Fruit fly (Drosophila melanogaster): ENCODE measurements around the gene CtsL4.
A peak's percentile ranks its signal among the peaks of the same experiment; 100 is the strongest.

CtsL4 gene

DNA sequence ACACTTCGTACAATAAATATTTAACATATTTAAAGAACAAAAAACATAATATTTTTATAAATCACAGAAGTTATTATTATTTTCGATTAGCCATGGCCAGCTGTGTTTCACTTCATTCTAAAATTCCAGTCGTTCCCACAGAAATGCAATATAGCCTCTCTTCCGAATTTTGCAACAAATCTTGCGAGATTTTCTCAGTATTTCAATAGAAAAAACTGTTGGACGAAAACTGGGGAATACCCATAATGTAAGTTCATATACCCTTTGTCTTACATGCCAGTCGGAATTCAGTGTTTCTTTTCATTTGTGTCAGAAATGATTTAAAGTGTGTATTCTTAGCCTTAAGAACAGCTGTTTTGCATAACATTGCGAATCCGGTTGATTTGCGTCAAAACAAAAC lies at the start of gene CtsL4, which contains the start of gene ClpP:
Gene CtsL4 (minus strand): TSS at position 90 of the 400 bp plus-strand sequence.
Gene ClpP (plus strand): TSS at position 288 of the 400 bp plus-strand sequence.
- no peak for TF ChIP-seq abd-A (tag; optimal IDR thresholded peaks at IDR 0.05)
- TF ChIP-seq B-H1 (GFP tag; IDR thresholded peaks at IDR 0.05), result no peak; the same call in 2 of the 3 replicates
- no peak for TF ChIP-seq Dll (GFP tag; IDR thresholded peaks at IDR 0.05; ENCODE audit: partially characterized antibody)
- TF ChIP-seq CG10267 (tag; optimal IDR thresholded peaks at IDR 0.05), result peak; percentile 32
- no peak for TF ChIP-seq Lpt (GFP tag; optimal IDR thresholded peaks at IDR 0.05)
- no peak for TF ChIP-seq CG17612 (GFP tag; IDR thresholded peaks at IDR 0.05)
- no peak for TF ChIP-seq CG8478 (optimal IDR thresholded peaks at IDR 0.05)
- peak; percentile 46 for TF ChIP-seq trem (tag; optimal IDR thresholded peaks at IDR 0.05)
- no peak for TF ChIP-seq CG3065 (GFP tag; optimal IDR thresholded peaks at IDR 0.05)
- no peak for TF ChIP-seq CG5953 (GFP tag; IDR thresholded peaks at IDR 0.05)
- no peak for TF ChIP-seq da (GFP tag; optimal IDR thresholded peaks at IDR 0.05)
- no peak for TF ChIP-seq CG9727 (GFP tag; optimal IDR thresholded peaks at IDR 0.05)
- TF ChIP-seq CG11085 (GFP tag; IDR thresholded peaks at IDR 0.05), result no peak
- no peak for TF ChIP-seq CG11696 (GFP tag; IDR thresholded peaks at IDR 0.05)
- TF ChIP-seq tin (GFP tag; optimal IDR thresholded peaks at IDR 0.05), result peak; percentile 46
- TF ChIP-seq Tbp (GFP tag; optimal IDR thresholded peaks at IDR 0.05), result no peak
- no peak for TF ChIP-seq Mad (GFP tag; optimal IDR thresholded peaks at IDR 0.05)
- TF ChIP-seq crp (GFP tag; optimal IDR thresholded peaks at IDR 0.05), result peak; percentile 29 to 92
- no peak for TF ChIP-seq CG6854 (GFP tag; optimal IDR thresholded peaks at IDR 0.05)
- peak; percentile 45 for TF ChIP-seq Oli (tag; optimal IDR thresholded peaks at IDR 0.05)
- no peak for TF ChIP-seq H2.0 (GFP tag; IDR thresholded peaks at IDR 0.05)
- peak; percentile 81 for TF ChIP-seq D19B (GFP tag; optimal IDR thresholded peaks at IDR 0.05)
- peak; percentile 46 for TF ChIP-seq Abd-B (GFP tag; optimal IDR thresholded peaks at IDR 0.05)
- TF ChIP-seq gce (GFP tag; IDR thresholded peaks at IDR 0.05), result no peak
- TF ChIP-seq CG13123 (GFP tag; optimal IDR thresholded peaks at IDR 0.05), result no peak
- TF ChIP-seq CG32767 (GFP tag; IDR thresholded peaks at IDR 0.05), result peak; percentile 66; the same call in 1 of the 2 replicates
- TF ChIP-seq HmgZ (tag; optimal IDR thresholded peaks at IDR 0.05), result peak; percentile 72
- TF ChIP-seq chinmo (GFP tag; IDR thresholded peaks at IDR 0.05; ENCODE audit: partially characterized antibody), result no peak
- TF ChIP-seq D (optimal IDR thresholded peaks at IDR 0.05), result no peak
- TF ChIP-seq D (GFP tag; optimal IDR thresholded peaks at IDR 0.05), result peak; percentile 35
- TF ChIP-seq dan (GFP tag; IDR thresholded peaks at IDR 0.05), result no peak
- no peak for TF ChIP-seq CG3838 (GFP tag; optimal IDR thresholded peaks at IDR 0.05)
- TF ChIP-seq CG14860 (GFP tag; IDR thresholded peaks at IDR 0.05; ENCODE audit: partially characterized antibody), result no peak
- peak; percentile 33; the same call in 1 of the 2 replicates for TF ChIP-seq Xrp1 (GFP tag; IDR thresholded peaks at IDR 0.05)
- TF ChIP-seq Optix (GFP tag; IDR thresholded peaks at IDR 0.05), result peak; percentile 28; the same call in 1 of the 3 replicates
- TF ChIP-seq Spps (tag; optimal IDR thresholded peaks at IDR 0.05), result no peak
- TF ChIP-seq dmrt99B (tag; optimal IDR thresholded peaks at IDR 0.05), result no peak
- TF ChIP-seq Dref (GFP tag; IDR thresholded peaks at IDR 0.05), result no peak
- TF ChIP-seq vvl (GFP tag; IDR thresholded peaks at IDR 0.05), result peak; percentile 74
- TF ChIP-seq shn (GFP tag; optimal IDR thresholded peaks at IDR 0.05), result peak; percentile 35
- peak; percentile 67 for TF ChIP-seq CG14710 (tag; optimal IDR thresholded peaks at IDR 0.05)
- TF ChIP-seq zf30C (GFP tag; optimal IDR thresholded peaks at IDR 0.05), result no peak
- no peak for TF ChIP-seq CG12744 (GFP tag; optimal IDR thresholded peaks at IDR 0.05)
- no peak for TF ChIP-seq CG7928 (GFP tag; optimal IDR thresholded peaks at IDR 0.05)
- TF ChIP-seq CG12942 (GFP tag; optimal IDR thresholded peaks at IDR 0.05), result peak; percentile 1
- no peak for TF ChIP-seq toy (GFP tag; IDR thresholded peaks at IDR 0.05)
- TF ChIP-seq CG9876 (GFP tag; optimal IDR thresholded peaks at IDR 0.05), result no peak
- TF ChIP-seq CG13424 (tag; optimal IDR thresholded peaks at IDR 0.05), result peak; percentile 50
- TF ChIP-seq CG12155 (GFP tag; optimal IDR thresholded peaks at IDR 0.05), result peak; percentile 32
- no peak for TF ChIP-seq cg (GFP tag; optimal IDR thresholded peaks at IDR 0.05)
- TF ChIP-seq p53 (GFP tag; optimal IDR thresholded peaks at IDR 0.05), result no peak
- peak; percentile 8 for TF ChIP-seq Ssrp (tag; optimal IDR thresholded peaks at IDR 0.05)
- TF ChIP-seq CG15011 (GFP tag; optimal IDR thresholded peaks at IDR 0.05), result no peak
